Worm (Caenorhabditis elegans) whole organism, L2 larva: Measurements from ENCODE around the gene cpg-2.

Source experiments
- C34F6.9 ChIP-seq: fragments of 150-350 bp; optimal IDR thresholded peaks from 2 replicates; lab custom pipeline; 2014; ENCODE audit warnings: missing biosample characterization, missing genetic modification characterization
- R02D3.7 ChIP-seq: fragments of 150-350 bp; optimal IDR thresholded peaks from 2 replicates; lab custom pipeline; 2014; ENCODE audit warnings: missing biosample characterization, missing genetic modification characterization
- ZK546.5 ChIP-seq: sonication (generic microtip); optimal IDR thresholded peaks from 2 replicates; lab custom pipeline; 2017; ENCODE audit warnings: missing biosample characterization, missing genetic modification characterization
- alr-1 ChIP-seq: fragments of 150-350 bp; optimal IDR thresholded peaks from 2 replicates; lab custom pipeline; 2014; ENCODE audit warnings: missing biosample characterization, missing genetic modification characterization
- aly-2 ChIP-seq: fragments of 150-350 bp; optimal IDR thresholded peaks from 2 replicates; lab custom pipeline; 2014; ENCODE audit warnings: missing biosample characterization, missing genetic modification characterization
- ama-1 ChIP-seq: fragments of 150-350 bp; optimal IDR thresholded peaks from 2 replicates; lab custom pipeline; 2018; ENCODE audit warnings: inconsistent platforms
- blmp-1 ChIP-seq: sonication (generic microtip); optimal IDR thresholded peaks from 2 replicates; lab custom pipeline; 2017; ENCODE audit warnings: missing genetic modification characterization, mild to moderate bottlenecking, missing compliant biosample characterization, antibody characterized with exemption, moderate library complexity; ENCODE audit not compliant: insufficient read depth
- ceh-16 ChIP-seq: fragments of 150-350 bp; optimal IDR thresholded peaks from 2 replicates; lab custom pipeline; 2014; ENCODE audit warnings: missing biosample characterization, missing genetic modification characterization
- ceh-82 ChIP-seq: fragments of 150-350 bp; optimal IDR thresholded peaks from 2 replicates; lab custom pipeline; 2014; ENCODE audit warnings: missing biosample characterization, missing genetic modification characterization
- crh-2 ChIP-seq: sonication (generic microtip); optimal IDR thresholded peaks from 2 replicates; lab custom pipeline; 2017; ENCODE audit warnings: missing biosample characterization, missing genetic modification characterization
- egl-27 ChIP-seq: sonication (generic microtip); optimal IDR thresholded peaks from 3 replicates; lab custom pipeline; 2017; ENCODE audit warnings: missing biosample characterization, missing genetic modification reagents, missing genetic modification characterization
- elt-1 ChIP-seq: fragments of 150-350 bp; optimal IDR thresholded peaks from 2 replicates; lab custom pipeline; 2014; ENCODE audit warnings: missing biosample characterization, missing genetic modification characterization
- fos-1 ChIP-seq: fragments of 150-350 bp; optimal IDR thresholded peaks from 2 replicates; lab custom pipeline; 2014; ENCODE audit warnings: missing biosample characterization, missing genetic modification characterization
- gmeb-1 ChIP-seq: fragments of 150-350 bp; optimal IDR thresholded peaks from 2 replicates; lab custom pipeline; 2014; ENCODE audit warnings: missing biosample characterization, missing genetic modification characterization
- lin-11 ChIP-seq: fragments of 150-350 bp; sonication (generic microtip); optimal IDR thresholded peaks from 2 replicates; lab custom pipeline; 2014; ENCODE audit warnings: missing biosample characterization, missing genetic modification characterization, inconsistent platforms, mixed read lengths
- lin-13 ChIP-seq: fragments of 150-350 bp; optimal IDR thresholded peaks from 2 replicates; lab custom pipeline; 2014; ENCODE audit warnings: missing biosample characterization, missing genetic modification reagents, missing genetic modification characterization
- mab-5 ChIP-seq: fragments of 150-350 bp; optimal IDR thresholded peaks from 2 replicates; lab custom pipeline; 2014; ENCODE audit warnings: missing biosample characterization, missing genetic modification characterization
- mbf-1 ChIP-seq: sonication (generic microtip); optimal IDR thresholded peaks from 2 replicates; lab custom pipeline; 2017; ENCODE audit warnings: missing biosample characterization, missing genetic modification characterization
- mdl-1 ChIP-seq, 2 experiments: fragments of 150-350 bp in 1 of 2; sonication (generic microtip) in 1 of 2; optimal IDR thresholded peaks; 2 replicates each; lab custom pipeline; 2017; ENCODE audit warnings: missing biosample characterization in 2 of 2, missing genetic modification characterization in 2 of 2
- nhr-10 ChIP-seq: sonication (generic microtip); optimal IDR thresholded peaks from 2 replicates; lab custom pipeline; 2017; ENCODE audit warnings: missing biosample characterization, missing genetic modification characterization
- nhr-11 ChIP-seq: fragments of 150-350 bp; optimal IDR thresholded peaks from 2 replicates; lab custom pipeline; 2014; ENCODE audit warnings: missing biosample characterization, missing genetic modification characterization
- nhr-12 ChIP-seq: fragments of 150-350 bp; optimal IDR thresholded peaks from 2 replicates; lab custom pipeline; 2014; ENCODE audit warnings: missing biosample characterization, missing genetic modification characterization
- nhr-129 ChIP-seq: fragments of 150-350 bp; optimal IDR thresholded peaks from 2 replicates; lab custom pipeline; 2014; ENCODE audit warnings: missing biosample characterization, missing genetic modification characterization
- nhr-6 ChIP-seq: fragments of 150-350 bp; optimal IDR thresholded peaks from 2 replicates; lab custom pipeline; 2014; ENCODE audit warnings: missing biosample characterization, missing genetic modification characterization
- peb-1 ChIP-seq: fragments of 150-350 bp; optimal IDR thresholded peaks from 2 replicates; lab custom pipeline; 2014; ENCODE audit warnings: missing biosample characterization, missing genetic modification characterization
- sem-4 ChIP-seq: fragments of 150-350 bp; optimal IDR thresholded peaks from 2 replicates; lab custom pipeline; 2014; ENCODE audit warnings: missing biosample characterization, missing genetic modification reagents, missing genetic modification characterization
- skn-1 ChIP-seq: sonication (generic microtip); optimal IDR thresholded peaks from 2 replicates; lab custom pipeline; 2017; ENCODE audit warnings: missing biosample characterization, missing genetic modification characterization
- sma-3 ChIP-seq: sonication (generic microtip); optimal IDR thresholded peaks from 2 replicates; lab custom pipeline; 2016; ENCODE audit warnings: missing genetic modification reagents, missing genetic modification characterization, missing compliant biosample characterization
- sma-9 ChIP-seq, 2 experiments: fragments of 150-350 bp in 1 of 2; sonication (generic microtip) in 1 of 2; optimal IDR thresholded peaks; 2 replicates each; lab custom pipeline; 2014 to 2016; ENCODE audit warnings: missing genetic modification characterization in 2 of 2, mild to moderate bottlenecking in 1 of 2, missing biosample characterization in 1 of 2, missing compliant biosample characterization in 1 of 2, missing genetic modification reagents in 1 of 2, moderate library complexity in 1 of 2
- snpc-4 ChIP-seq: fragments of 150-350 bp; optimal IDR thresholded peaks from 2 replicates; lab custom pipeline; 2014; ENCODE audit warnings: missing biosample characterization, missing genetic modification characterization
- unc-55 ChIP-seq: fragments of 150-350 bp; sonication (generic microtip); optimal IDR thresholded peaks from 3 replicates; lab custom pipeline; 2014; ENCODE audit warnings: missing biosample characterization, missing genetic modification reagents, missing genetic modification characterization
- unc-62 ChIP-seq: fragments of 150-350 bp; optimal IDR thresholded peaks from 2 replicates; lab custom pipeline; 2014; ENCODE audit warnings: missing biosample characterization, missing genetic modification reagents, missing genetic modification characterization
- ztf-1 ChIP-seq: fragments of 200-800 bp; sonication (Bioruptor generic); conservative IDR thresholded peaks from 2 replicates; pipeline ENCODE4 v1.3.6; 2022; ENCODE audit warnings: missing genetic modification characterization, missing compliant biosample characterization

cpg-2 gene

DNA sequence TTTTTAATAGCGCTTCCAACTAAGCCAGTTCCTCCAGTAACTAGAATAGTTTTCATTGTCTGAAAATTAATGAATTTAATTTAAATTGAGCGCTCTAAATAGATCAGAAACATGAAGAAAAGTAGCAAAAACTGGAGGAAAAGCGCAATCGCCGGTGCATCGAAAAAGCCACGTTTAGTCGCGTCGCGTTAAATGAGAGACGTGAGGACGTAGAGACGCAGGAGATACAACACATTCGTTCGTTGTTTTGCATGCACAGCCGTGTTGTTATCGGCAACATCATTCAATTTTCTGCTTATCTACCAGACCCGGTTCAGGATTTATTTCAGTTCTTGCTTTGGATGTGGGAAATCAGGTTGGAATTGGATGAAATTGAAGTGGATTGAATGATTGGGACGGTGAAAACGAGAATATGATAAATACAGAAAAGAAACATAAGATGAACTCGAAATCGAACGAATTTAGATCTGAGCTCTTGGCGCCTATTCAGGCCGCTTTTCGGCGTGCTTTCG, 36.3 kb downstream of the cpg-2 start, which contains the start of gene ger-1:
TSS of gene ger-1 (minus strand) at position 93 of the 512 bp plus-strand sequence.
- TF ChIP-seq fos-1 (tag; lab: Kevin White, UChicago) (no peak), gmeb-1 (tag; lab: Kevin White, UChicago) (no peak), nhr-6 (tag; lab: Kevin White, UChicago) (no peak), ztf-1 (GFP tag; lab: Robert Waterston, UW) (no peak), alr-1 (tag; lab: Kevin White, UChicago) (no peak), mdl-1 (tag; optimal IDR thresholded peaks at IDR 0.05; lab: Kevin White, UChicago) (no peak), skn-1 (tag; lab: Kevin White, UChicago) (no peak)

DNA sequence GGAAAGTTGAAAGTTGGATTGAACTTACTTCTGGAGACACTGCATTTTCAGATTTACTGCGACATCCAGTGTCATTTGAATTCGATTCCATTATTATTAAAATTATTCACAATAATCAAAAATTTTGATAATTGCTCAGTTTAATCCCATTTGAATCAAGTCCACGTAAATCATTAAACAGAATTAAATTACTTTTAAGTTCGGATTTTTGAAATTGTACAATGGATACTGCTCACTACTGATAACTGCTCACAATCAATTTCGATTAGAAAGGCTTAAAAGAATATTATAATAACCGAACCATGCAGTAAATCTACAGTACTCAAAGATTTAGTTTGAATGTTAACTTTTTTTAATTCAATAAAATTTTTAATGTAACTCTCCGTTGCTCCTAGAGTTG, 39.6 kb downstream of the cpg-2 start, which contains the start of gene R01H2.4:
TSS of gene R01H2.4 (minus strand) at position 101 of the 400 bp plus-strand sequence.
- TF ChIP-seq ZK546.5 (tag; lab: Kevin White, UChicago), result no peak
- TF ChIP-seq ztf-1 (GFP tag; lab: Robert Waterston, UW), result no peak
- TF ChIP-seq nhr-12, result no peak
- TF ChIP-seq R02D3.7 (tag; lab: Kevin White, UChicago), result no peak
- TF ChIP-seq nhr-129, result no peak
- no peak for TF ChIP-seq egl-27
- TF ChIP-seq nhr-11 (tag; lab: Kevin White, UChicago), result no peak
- no peak for TF ChIP-seq snpc-4 (tag; lab: Kevin White, UChicago)
- TF ChIP-seq mdl-1 (tag; optimal IDR thresholded peaks at IDR 0.05; lab: Kevin White, UChicago), result no peak
- TF ChIP-seq blmp-1 (tag; lab: Kevin White, UChicago), result no peak
- no peak for TF ChIP-seq sem-4 (tag; lab: Kevin White, UChicago)
- no peak for TF ChIP-seq fos-1 (tag; lab: Kevin White, UChicago)
- TF ChIP-seq ceh-82 (tag; lab: Kevin White, UChicago), result no peak
- no peak for TF ChIP-seq crh-2 (tag; lab: Kevin White, UChicago)
- no peak for TF ChIP-seq unc-55 (GFP tag; lab: Kevin White, UChicago)
- TF ChIP-seq unc-62 (GFP tag; lab: Kevin White, UChicago), result no peak
- TF ChIP-seq nhr-6 (tag; lab: Kevin White, UChicago), result no peak
- no peak for TF ChIP-seq lin-13 (GFP tag; lab: Kevin White, UChicago)
- no peak for TF ChIP-seq nhr-10 (tag; lab: Kevin White, UChicago)

DNA sequence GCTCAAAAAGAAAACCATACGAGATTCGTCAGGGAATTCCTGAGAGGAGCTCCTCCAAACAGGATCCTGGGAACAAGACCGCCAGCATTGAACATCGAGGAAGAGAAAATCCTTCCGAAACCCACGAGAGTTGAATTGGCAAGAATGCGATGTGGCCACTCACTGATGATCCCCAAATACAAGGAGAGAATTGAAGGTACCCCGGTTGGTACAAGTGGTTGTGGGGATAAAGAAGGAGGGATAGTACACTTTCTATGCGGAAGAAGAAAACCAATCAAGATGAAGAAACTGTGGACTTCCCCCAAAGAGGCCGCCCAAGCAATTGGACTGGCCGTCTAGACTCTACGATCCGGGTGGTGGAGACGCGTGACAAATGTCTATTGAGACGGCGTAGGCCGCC, 40.7 kb downstream of the cpg-2 start:
- no peak for TF ChIP-seq ama-1 (lab: Kevin White, UChicago)
- TF ChIP-seq lin-11 (tag; lab: Kevin White, UChicago), result no peak
- TF ChIP-seq blmp-1 (tag; lab: Kevin White, UChicago), result no peak
- TF ChIP-seq peb-1 (tag; lab: Kevin White, UChicago), result no peak
- no peak for TF ChIP-seq ZK546.5 (tag; lab: Kevin White, UChicago)
- no peak for TF ChIP-seq R02D3.7 (tag; lab: Kevin White, UChicago)
- no peak for TF ChIP-seq sma-9 (GFP tag; optimal IDR thresholded peaks at IDR 0.05; lab: Kevin White, UChicago)
- TF ChIP-seq sma-9 (tag; optimal IDR thresholded peaks at IDR 0.05; lab: Kevin White, UChicago), result no peak
- no peak for TF ChIP-seq unc-55 (GFP tag; lab: Kevin White, UChicago)
- TF ChIP-seq snpc-4 (tag; lab: Kevin White, UChicago), result no peak
- no peak for TF ChIP-seq mbf-1 (tag; lab: Kevin White, UChicago)
- no peak for TF ChIP-seq mdl-1 (tag; optimal IDR thresholded peaks at IDR 0.05; lab: Kevin White, UChicago)
- no peak for TF ChIP-seq ceh-16 (tag; lab: Kevin White, UChicago)
- no peak for TF ChIP-seq elt-1
- no peak for TF ChIP-seq C34F6.9
- TF ChIP-seq aly-2 (tag; lab: Kevin White, UChicago), result no peak

DNA sequence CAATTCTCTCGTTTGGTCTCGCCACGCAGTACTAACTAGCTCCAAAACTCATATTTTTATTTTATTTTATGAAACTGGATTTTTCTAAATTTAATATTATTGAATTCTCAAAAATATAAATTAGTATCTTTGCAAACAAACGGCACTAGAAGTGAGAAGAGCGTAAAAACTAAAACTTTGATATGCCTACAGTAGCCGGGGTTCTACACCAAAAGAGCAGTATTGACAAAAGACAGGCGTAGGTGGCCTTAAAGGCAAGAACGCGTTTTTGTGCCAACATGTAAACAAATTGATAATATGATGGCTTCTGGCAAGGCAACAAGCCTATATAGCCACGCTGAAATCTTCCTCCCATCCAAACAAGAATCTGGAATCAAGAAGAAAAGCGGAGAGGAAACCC, 41.2 kb downstream of the cpg-2 start, which contains the start of gene R01H2.1:
TSS of gene R01H2.1 (plus strand) at position 301 of the 400 bp plus-strand sequence.
- TF ChIP-seq ceh-16 (tag; lab: Kevin White, UChicago) (no peak), skn-1 (tag; lab: Kevin White, UChicago) (no peak), lin-13 (GFP tag; lab: Kevin White, UChicago) (no peak), aly-2 (tag; lab: Kevin White, UChicago) (no peak), sma-3 (GFP tag; lab: Kevin White, UChicago) (no peak), mab-5 (no peak), egl-27 (no peak), ceh-82 (tag; lab: Kevin White, UChicago) (no peak), nhr-12 (no peak), nhr-10 (tag; lab: Kevin White, UChicago) (no peak), unc-55 (GFP tag; lab: Kevin White, UChicago) (no peak)
- TF ChIP-seq, all 48 proteins: peak for 0
